Fruit fly (Drosophila melanogaster) whole organism, embryonic: Measurements from ENCODE around the gene Rab18.

Source experiments
- Ada2b ChIP-seq: fragments of 200-800 bp; sonication (Bioruptor generic); IDR thresholded peaks from 2 replicates; pipeline ENCODE4 v1.3.6; 2022; ENCODE audit warnings: missing biosample characterization, missing genetic modification characterization
- Adf1 ChIP-seq: fragments of 200-800 bp; sonication (Bioruptor generic); IDR thresholded peaks from 2 replicates; pipeline ENCODE4 v1.3.6; 2022; ENCODE audit warnings: missing biosample characterization, missing genetic modification characterization
- Antp ChIP-seq: fragments of 200-800 bp; sonication (Bioruptor generic); optimal IDR thresholded peaks from 3 replicates; lab custom pipeline; 2016; ENCODE audit warnings: missing biosample characterization, missing genetic modification characterization
- BtbVII ChIP-seq: fragments of 200-800 bp; sonication (Bioruptor generic); optimal IDR thresholded peaks from 3 replicates; lab custom pipeline; 2017; ENCODE audit warnings: missing biosample characterization, mild to moderate bottlenecking, missing genetic modification characterization
- CG12155 ChIP-seq: fragments of 200-800 bp; sonication (Bioruptor generic); optimal IDR thresholded peaks from 3 replicates; lab custom pipeline; 2016; ENCODE audit warnings: missing biosample characterization, missing genetic modification characterization
- CG14014 ChIP-seq: fragments of 200-800 bp; sonication (Bioruptor generic); IDR thresholded peaks from 2 replicates; pipeline ENCODE4 v1.3.6; 2022; ENCODE audit warnings: missing biosample characterization, missing genetic modification characterization
- CG15514 ChIP-seq: fragments of 200-800 bp; sonication (Bioruptor generic); optimal IDR thresholded peaks from 3 replicates; lab custom pipeline; 2017; ENCODE audit warnings: missing biosample characterization, missing genetic modification characterization, mild to moderate bottlenecking, moderate library complexity, missing genetic modification reagents
- CG17568 ChIP-seq: fragments of 200-800 bp; sonication (Bioruptor generic); optimal IDR thresholded peaks from 2 replicates; lab custom pipeline; 2018; ENCODE audit warnings: missing biosample characterization, mild to moderate bottlenecking, missing genetic modification characterization, moderate library complexity
- CG18262 ChIP-seq: fragments of 200-800 bp; optimal IDR thresholded peaks from 3 replicates; lab custom pipeline; 2019; ENCODE audit warnings: missing biosample characterization, mild to moderate bottlenecking, missing genetic modification characterization, moderate library complexity
- CG31365 ChIP-seq: fragments of 200-800 bp; sonication (Bioruptor generic); optimal IDR thresholded peaks from 2 replicates; lab custom pipeline; 2018; ENCODE audit warnings: missing biosample characterization, mild to moderate bottlenecking, missing genetic modification characterization
- CG33557 ChIP-seq: fragments of 200-800 bp; sonication (Bioruptor generic); optimal IDR thresholded peaks from 2 replicates; lab custom pipeline; 2019; ENCODE audit warnings: missing biosample characterization, mild to moderate bottlenecking, missing genetic modification characterization, moderate library complexity
- CG4730 ChIP-seq: fragments of 200-800 bp; sonication (Bioruptor generic); IDR thresholded peaks from 2 replicates; pipeline ENCODE4 v1.3.6; 2022; ENCODE audit warnings: missing biosample characterization, missing genetic modification characterization
- CG6254 ChIP-seq: fragments of 200-800 bp; sonication (Bioruptor generic); optimal IDR thresholded peaks from 3 replicates; lab custom pipeline; 2017; ENCODE audit warnings: mild to moderate bottlenecking, missing biosample characterization, missing genetic modification reagents, missing genetic modification characterization
- CG6854 ChIP-seq: fragments of 200-800 bp; sonication (Bioruptor generic); optimal IDR thresholded peaks from 3 replicates; lab custom pipeline; 2017; ENCODE audit warnings: missing biosample characterization, mild to moderate bottlenecking, missing genetic modification characterization
- CG8359 ChIP-seq: fragments of 200-800 bp; sonication (Bioruptor generic); optimal IDR thresholded peaks from 2 replicates; lab custom pipeline; 2017; ENCODE audit warnings: missing biosample characterization, mild to moderate bottlenecking, missing genetic modification characterization, borderline replicate concordance
- CG8388 ChIP-seq: fragments of 200-800 bp; sonication (Bioruptor generic); optimal IDR thresholded peaks from 2 replicates; lab custom pipeline; 2019; ENCODE audit warnings: missing biosample characterization, mild to moderate bottlenecking, missing genetic modification characterization, moderate library complexity
- CG9727 ChIP-seq: fragments of 200-800 bp; sonication (Bioruptor generic); optimal IDR thresholded peaks from 3 replicates; lab custom pipeline; 2017; ENCODE audit warnings: missing biosample characterization, mild to moderate bottlenecking, missing genetic modification characterization
- CG9797 ChIP-seq: fragments of 200-800 bp; sonication (Bioruptor generic); optimal IDR thresholded peaks from 3 replicates; lab custom pipeline; 2018; ENCODE audit warnings: missing biosample characterization, mild to moderate bottlenecking, missing genetic modification characterization
- Deaf1 ChIP-seq: fragments of 200-800 bp; optimal IDR thresholded peaks from 3 replicates; lab custom pipeline; 2019; ENCODE audit warnings: missing biosample characterization, mild to moderate bottlenecking, missing genetic modification characterization, moderate library complexity
- Ets65A ChIP-seq: fragments of 200-800 bp; sonication (Bioruptor generic); peaks from one replicate; lab custom pipeline; 2016; ENCODE audit warnings: missing biosample characterization, missing genetic modification characterization
- HLHmδ ChIP-seq: fragments of 200-800 bp; sonication (Bioruptor generic); optimal IDR thresholded peaks from 2 replicates; lab custom pipeline; 2018; ENCODE audit warnings: missing biosample characterization, mild to moderate bottlenecking, missing genetic modification characterization, moderate library complexity
- Hr3 ChIP-seq: fragments of 200-800 bp; sonication (Bioruptor generic); optimal IDR thresholded peaks from 3 replicates; lab custom pipeline; 2016; ENCODE audit warnings: missing biosample characterization, missing genetic modification characterization
- Lpt ChIP-seq: fragments of >200 bp; optimal IDR thresholded peaks from 2 replicates; lab custom pipeline; 2018; ENCODE audit warnings: missing biosample characterization, missing genetic modification characterization
- NK7.1 ChIP-seq: fragments of 200-800 bp; sonication (Bioruptor generic); optimal IDR thresholded peaks from 3 replicates; lab custom pipeline; 2016; ENCODE audit warnings: missing biosample characterization, missing genetic modification characterization
- Optix ChIP-seq: fragments of 200-800 bp; sonication (Bioruptor generic); IDR thresholded peaks from 3 replicates; pipeline ENCODE4 v1.3.6; 2022; ENCODE audit warnings: missing biosample characterization, missing genetic modification characterization
- Sin3A ChIP-seq: fragments of >200 bp; optimal IDR thresholded peaks from 2 replicates; lab custom pipeline; 2018
- Sox100B ChIP-seq: fragments of 200-800 bp; sonication (Bioruptor generic); optimal IDR thresholded peaks from 3 replicates; lab custom pipeline; 2018; ENCODE audit warnings: missing biosample characterization, mild to moderate bottlenecking, missing genetic modification characterization
- Spps ChIP-seq: fragments of 200-800 bp; sonication (Bioruptor generic); optimal IDR thresholded peaks from 2 replicates; lab custom pipeline; 2018; ENCODE audit warnings: missing biosample characterization, mild to moderate bottlenecking, missing genetic modification characterization
- Sry-β ChIP-seq: fragments of 200-800 bp; sonication (Bioruptor generic); optimal IDR thresholded peaks from 2 replicates; lab custom pipeline; 2018; ENCODE audit warnings: missing biosample characterization, mild to moderate bottlenecking, missing genetic modification characterization, moderate library complexity
- Xbp1 ChIP-seq: fragments of 200-800 bp; sonication (Bioruptor generic); optimal IDR thresholded peaks from 3 replicates; lab custom pipeline; 2016; ENCODE audit warnings: missing biosample characterization, mild to moderate bottlenecking, missing genetic modification characterization
- ab ChIP-seq: fragments of 200-800 bp; sonication (Bioruptor generic); optimal IDR thresholded peaks from 2 replicates; lab custom pipeline; 2016; ENCODE audit warnings: missing biosample characterization, missing genetic modification characterization
- br ChIP-seq: fragments of >200 bp; optimal IDR thresholded peaks from 2 replicates; lab custom pipeline; 2017
- chif ChIP-seq, 2 experiments: fragments of 200-800 bp; sonication (Bioruptor generic); optimal IDR thresholded peaks; 3 replicates each; lab custom pipeline; 2016; ENCODE audit warnings: missing biosample characterization in 2 of 2, missing genetic modification characterization in 2 of 2
- chinmo ChIP-seq: fragments of 200-800 bp; sonication (Bioruptor generic); IDR thresholded peaks from 4 replicates; pipeline ENCODE4 v1.3.6; 2022; ENCODE audit warnings: missing biosample characterization, missing genetic modification characterization; ENCODE audit not compliant: partially characterized antibody
- corto ChIP-seq: fragments of 200-800 bp; sonication (Bioruptor generic); optimal IDR thresholded peaks from 2 replicates; lab custom pipeline; 2016; ENCODE audit warnings: missing biosample characterization, mild to moderate bottlenecking, missing genetic modification characterization, moderate library complexity
- dm ChIP-seq: fragments of 200-800 bp; sonication (Bioruptor generic); optimal IDR thresholded peaks from 3 replicates; lab custom pipeline; 2016; ENCODE audit warnings: missing biosample characterization, missing genetic modification characterization
- dpn ChIP-seq, 2 experiments: fragments of 200-800 bp; sonication (Bioruptor generic); optimal IDR thresholded peaks; 3 replicates each; lab custom pipeline; 2016; ENCODE audit warnings: missing biosample characterization in 2 of 2, missing genetic modification characterization in 2 of 2
- en ChIP-seq: fragments of 200-800 bp; sonication (Bioruptor generic); optimal IDR thresholded peaks from 2 replicates; lab custom pipeline; 2016; ENCODE audit warnings: missing biosample characterization, missing genetic modification characterization
- fd96Cb ChIP-seq: fragments of 200-800 bp; sonication (Bioruptor generic); optimal IDR thresholded peaks from 2 replicates; lab custom pipeline; 2018; ENCODE audit warnings: missing biosample characterization, mild to moderate bottlenecking, missing genetic modification characterization, moderate library complexity
- lab ChIP-seq: fragments of 200-800 bp; sonication (Bioruptor generic); optimal IDR thresholded peaks from 3 replicates; lab custom pipeline; 2017; ENCODE audit warnings: missing biosample characterization, missing genetic modification characterization, mild to moderate bottlenecking, moderate library complexity, missing genetic modification reagents
- nerfin-1 ChIP-seq: fragments of 200-800 bp; sonication (Bioruptor generic); optimal IDR thresholded peaks from 3 replicates; lab custom pipeline; 2019; ENCODE audit warnings: missing biosample characterization, mild to moderate bottlenecking, missing genetic modification characterization, moderate library complexity
- pita ChIP-seq: fragments of 200-800 bp; sonication (Bioruptor generic); optimal IDR thresholded peaks from 2 replicates; lab custom pipeline; 2017; ENCODE audit warnings: missing biosample characterization, mild to moderate bottlenecking, missing genetic modification characterization
- pros ChIP-seq: fragments of 200-800 bp; sonication (Bioruptor generic); optimal IDR thresholded peaks from 3 replicates; lab custom pipeline; 2019; ENCODE audit warnings: missing biosample characterization, mild to moderate bottlenecking, missing genetic modification characterization, moderate library complexity
- ranshi ChIP-seq: fragments of 200-800 bp; sonication (Bioruptor generic); IDR thresholded peaks from 2 replicates; pipeline ENCODE4 v1.3.6; 2022; ENCODE audit warnings: missing biosample characterization, missing genetic modification characterization
- ro ChIP-seq: fragments of 200-800 bp; sonication (Bioruptor generic); IDR thresholded peaks from 2 replicates; pipeline ENCODE4 v1.3.6; 2022; ENCODE audit warnings: missing biosample characterization, missing genetic modification characterization
- sens-2 ChIP-seq: fragments of 200-800 bp; sonication (Bioruptor generic); IDR thresholded peaks from 2 replicates; pipeline ENCODE4 v1.3.6; 2022; ENCODE audit warnings: missing biosample characterization, missing genetic modification characterization
- slou ChIP-seq: fragments of 200-800 bp; sonication (Bioruptor generic); optimal IDR thresholded peaks from 3 replicates; lab custom pipeline; 2016; ENCODE audit warnings: missing biosample characterization, missing genetic modification characterization
- sqz ChIP-seq: fragments of 200-800 bp; sonication (Bioruptor generic); optimal IDR thresholded peaks from 3 replicates; lab custom pipeline; 2018; ENCODE audit warnings: missing biosample characterization, mild to moderate bottlenecking, missing genetic modification characterization
- stwl ChIP-seq: fragments of 200-800 bp; sonication (Bioruptor generic); optimal IDR thresholded peaks from 3 replicates; lab custom pipeline; 2018; ENCODE audit warnings: missing biosample characterization, mild to moderate bottlenecking, missing genetic modification characterization, moderate library complexity
- tx ChIP-seq: fragments of 200-800 bp; sonication (Bioruptor generic); optimal IDR thresholded peaks from 2 replicates; lab custom pipeline; 2016; ENCODE audit warnings: missing biosample characterization, missing genetic modification characterization

Rab18 gene

DNA sequence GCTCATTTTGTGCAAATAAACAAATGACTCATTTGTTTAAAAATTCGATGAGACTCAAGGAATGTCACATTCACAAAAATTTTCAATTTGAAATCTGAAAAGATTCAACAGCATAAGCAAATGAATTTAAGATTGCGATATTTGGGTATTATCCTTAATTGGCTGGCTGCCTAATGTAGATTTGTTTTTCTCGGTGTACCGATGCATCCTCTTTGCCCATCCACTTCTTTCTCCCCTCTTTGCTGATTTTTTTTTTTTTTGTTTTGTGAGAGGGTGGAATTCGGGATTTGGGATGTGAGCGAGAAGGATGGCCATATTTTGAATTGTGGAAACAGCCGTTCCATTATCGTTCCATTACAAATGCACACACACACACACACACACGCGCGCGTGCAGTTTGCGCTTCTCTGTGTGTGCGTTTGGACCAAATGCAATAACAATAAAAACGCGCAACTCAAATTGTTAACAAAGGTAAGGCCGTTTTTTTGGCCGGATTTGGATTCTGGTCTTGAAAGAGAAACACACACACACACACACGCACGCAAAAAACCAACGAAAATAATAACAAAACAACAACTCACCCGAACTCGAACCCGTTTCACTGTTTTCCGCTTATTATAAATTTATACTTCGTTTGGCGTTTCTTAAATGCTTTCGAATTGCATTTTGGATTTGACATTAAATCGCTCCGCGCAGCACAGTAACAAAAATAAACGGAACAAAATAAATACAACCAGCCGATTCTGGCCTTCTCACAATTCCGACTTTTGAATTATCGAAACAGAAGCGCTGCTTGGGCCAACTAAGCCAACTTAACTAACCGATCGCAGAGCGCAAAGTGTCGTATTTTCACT, 7.7 kb upstream of the Rab18 start (continued):
- peak; percentile 6 to 72 for TF ChIP-seq chif (GFP tag; optimal IDR thresholded peaks at IDR 0.05; lab: Kevin White, UChicago)
- no peak for TF ChIP-seq ranshi (GFP tag; lab: Robert Waterston, UW)
- TF ChIP-seq sqz (GFP tag; lab: Kevin White, UChicago): peak; percentile 88
- no peak for TF ChIP-seq pros (GFP tag; lab: Kevin White, UChicago)
- TF ChIP-seq stwl: no peak
- peak; percentile 68 for TF ChIP-seq CG9727
- peak; percentile 61 for TF ChIP-seq Spps
- TF ChIP-seq CG33557: peak; percentile 24
- TF ChIP-seq Ada2b (GFP tag; lab: Robert Waterston, UW): no peak
- TF ChIP-seq CG17568: no peak
- peak; percentile 8 for TF ChIP-seq Ets65A (GFP tag; lab: Kevin White, UChicago)
- TF ChIP-seq CG18262 (tag; lab: Kevin White, UChicago): peak; percentile 73
- no peak for TF ChIP-seq CG9797
- TF ChIP-seq ab (GFP tag; lab: Kevin White, UChicago): no peak
- TF ChIP-seq sens-2 (GFP tag; lab: Robert Waterston, UW): no peak
- no peak for TF ChIP-seq Sox100B (GFP tag; lab: Kevin White, UChicago)
- TF ChIP-seq CG8388 (GFP tag; lab: Kevin White, UChicago): peak; percentile 62
- peak; percentile 40 for TF ChIP-seq Hr3 (GFP tag; lab: Kevin White, UChicago)
- peak; percentile 37 for TF ChIP-seq CG6254 (GFP tag; lab: Kevin White, UChicago)
- TF ChIP-seq br (lab: Kevin White, UChicago): no peak
- TF ChIP-seq lab (GFP tag; lab: Kevin White, UChicago): no peak
- TF ChIP-seq dpn (GFP tag; optimal IDR thresholded peaks at IDR 0.05; lab: Kevin White, UChicago): peak; percentile 48 to 49
- TF ChIP-seq NK7.1 (GFP tag; lab: Kevin White, UChicago): no peak
- peak; percentile 14 for TF ChIP-seq CG12155 (GFP tag; lab: Kevin White, UChicago)
- TF ChIP-seq chinmo (GFP tag; lab: Robert Waterston, UW): no peak
- TF ChIP-seq en (GFP tag; lab: Kevin White, UChicago): no peak
- no peak for TF ChIP-seq corto (GFP tag; lab: Kevin White, UChicago)
- TF ChIP-seq BtbVII (GFP tag; lab: Kevin White, UChicago): no peak
- no peak for TF ChIP-seq CG8359 (GFP tag; lab: Kevin White, UChicago)
- TF ChIP-seq Antp: peak; percentile 51
- TF ChIP-seq CG4730 (GFP tag; lab: Robert Waterston, UW): 0 out of 2 replicates have a peak, but pooled peaks have one; percentile 10
- peak; percentile 26 for TF ChIP-seq Deaf1 (tag; lab: Kevin White, UChicago)
- TF ChIP-seq pita: no peak
- no peak for TF ChIP-seq Lpt (GFP tag; lab: Kevin White, UChicago)
- TF ChIP-seq Sin3A (lab: Kevin White, UChicago): no peak
- TF ChIP-seq Optix (GFP tag; lab: Robert Waterston, UW): peak; percentile 37; the same call in 1 of the 3 replicates
- no peak for TF ChIP-seq HLHmδ (GFP tag; lab: Kevin White, UChicago)
- no peak for TF ChIP-seq dm (GFP tag; lab: Kevin White, UChicago)
- no peak for TF ChIP-seq CG31365 (tag; lab: Kevin White, UChicago)
- peak; percentile 6 for TF ChIP-seq CG15514 (GFP tag; lab: Kevin White, UChicago)
- no peak for TF ChIP-seq ro (GFP tag; lab: Robert Waterston, UW)
- no peak for TF ChIP-seq Sry-β (GFP tag; lab: Kevin White, UChicago)
- TF ChIP-seq Xbp1 (GFP tag; lab: Kevin White, UChicago): peak; percentile 44
- TF ChIP-seq Adf1 (GFP tag; lab: Robert Waterston, UW): no peak
- peak; percentile 65 for TF ChIP-seq fd96Cb
- TF ChIP-seq nerfin-1 (tag; lab: Kevin White, UChicago): peak; percentile 28
- no peak for TF ChIP-seq CG6854 (GFP tag; lab: Kevin White, UChicago)
- peak; percentile 6 for TF ChIP-seq tx
- TF ChIP-seq slou (GFP tag; lab: Kevin White, UChicago): no peak
- TF ChIP-seq CG14014 (GFP tag; lab: Robert Waterston, UW): no peak
